Worm (Caenorhabditis elegans) whole organism, mixed stage, embryonic: Measurements from ENCODE around the gene F22B3.7.
A peak's percentile ranks its signal among the peaks of the same experiment; 100 is the strongest.
"Not testable (repeated sequence)": the region's sequence is repeated elsewhere in the genome, so short reads cannot be mapped to it uniquely, and the experiment has no call there.

Source experiments
- blmp-1 ChIP-seq: fragments of 150-350 bp; optimal IDR thresholded peaks from 2 replicates; lab custom pipeline; 2014; ENCODE audit warnings: missing biosample characterization, missing genetic modification characterization
- drap-1 ChIP-seq: fragments of 200-800 bp; sonication (Bioruptor generic); optimal IDR thresholded peaks from 3 replicates; lab custom pipeline; 2018; ENCODE audit warnings: mild to moderate bottlenecking, missing genetic modification characterization, missing compliant biosample characterization
- elt-1 ChIP-seq: sonication (generic microtip); optimal IDR thresholded peaks from 2 replicates; lab custom pipeline; 2017; ENCODE audit warnings: missing genetic modification characterization, mild to moderate bottlenecking, missing compliant biosample characterization, antibody characterized with exemption, moderate library complexity, borderline replicate concordance; ENCODE audit not compliant: insufficient read depth
- hlh-1 ChIP-seq: fragments of 150-350 bp; optimal IDR thresholded peaks from 2 replicates; lab custom pipeline; 2014; ENCODE audit warnings: missing biosample characterization, missing genetic modification reagents, missing genetic modification characterization
- lin-13 ChIP-seq: fragments of 150-350 bp; optimal IDR thresholded peaks from 2 replicates; lab custom pipeline; 2014; ENCODE audit warnings: missing biosample characterization, missing genetic modification characterization
- mab-5 ChIP-seq: fragments of 150-350 bp; optimal IDR thresholded peaks from 2 replicates; lab custom pipeline; 2014; ENCODE audit warnings: missing biosample characterization, missing genetic modification characterization
- nhr-28 ChIP-seq: fragments of 150-350 bp; optimal IDR thresholded peaks from 2 replicates; lab custom pipeline; 2014; ENCODE audit warnings: missing biosample characterization, missing genetic modification characterization
- snpc-4 ChIP-seq: fragments of 150-350 bp; optimal IDR thresholded peaks from 2 replicates; lab custom pipeline; 2014; ENCODE audit warnings: missing biosample characterization, missing genetic modification characterization
- unc-120 ChIP-seq: sonication (generic microtip); optimal IDR thresholded peaks from 2 replicates; lab custom pipeline; 2017; ENCODE audit warnings: missing genetic modification characterization, missing compliant biosample characterization; ENCODE audit not compliant: poor library complexity, severe bottlenecking
- unc-62 ChIP-seq: fragments of 150-350 bp; optimal IDR thresholded peaks from 2 replicates; lab custom pipeline; 2014; ENCODE audit warnings: missing biosample characterization, missing genetic modification reagents, missing genetic modification characterization
- ztf-11 ChIP-seq: fragments of 150-350 bp; optimal IDR thresholded peaks from 2 replicates; lab custom pipeline; 2014; ENCODE audit warnings: missing biosample characterization, missing genetic modification characterization

ce11 chrIV:11406744-11407690, 14.6 kb downstream of the F22B3.7 start, which contains the start of the genes his-63 and his-64:
- not testable (repeated sequence) for TF ChIP-seq nhr-28 (tag; lab: Kevin White, UChicago); unc-62 (GFP tag; lab: Kevin White, UChicago); elt-1 (tag; lab: Kevin White, UChicago); snpc-4 (tag; lab: Kevin White, UChicago); mab-5 (tag; lab: Kevin White, UChicago); blmp-1; unc-120 (tag; lab: Kevin White, UChicago); hlh-1 (tag; lab: Kevin White, UChicago); drap-1 (GFP tag; lab: Kevin White, UChicago); ztf-11
- TF ChIP-seq lin-13 (tag; lab: Kevin White, UChicago) = peak; percentile 31
